Worm (Caenorhabditis elegans): Measurements from ENCODE around the gene shw-3.

Gene shw-3

DNA sequence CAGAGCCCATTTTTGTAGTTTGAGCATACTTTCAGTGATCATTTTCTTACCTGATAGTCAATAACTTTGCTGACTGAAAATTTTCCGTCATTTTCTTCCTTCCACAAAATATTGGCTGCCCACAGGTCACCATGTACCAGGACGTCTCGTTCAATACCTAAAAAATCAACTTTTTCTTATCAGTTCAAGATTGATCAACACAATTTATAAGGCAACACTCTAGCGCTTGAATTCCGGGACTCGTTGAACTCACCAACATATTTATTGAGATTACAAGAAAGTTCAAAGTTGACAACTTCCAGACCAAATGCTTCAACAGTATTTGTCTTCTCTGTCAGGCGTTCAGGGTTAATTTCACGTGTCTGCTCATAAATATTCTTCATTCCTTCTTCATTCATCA lies 53.3 kb downstream of the shw-3 start:
- no peak for TF ChIP-seq ceh-27 (GFP tag; optimal IDR thresholded peaks at IDR 0.05)
- TF ChIP-seq nhr-80 (tag; optimal IDR thresholded peaks at IDR 0.05): peak; percentile 78

DNA sequence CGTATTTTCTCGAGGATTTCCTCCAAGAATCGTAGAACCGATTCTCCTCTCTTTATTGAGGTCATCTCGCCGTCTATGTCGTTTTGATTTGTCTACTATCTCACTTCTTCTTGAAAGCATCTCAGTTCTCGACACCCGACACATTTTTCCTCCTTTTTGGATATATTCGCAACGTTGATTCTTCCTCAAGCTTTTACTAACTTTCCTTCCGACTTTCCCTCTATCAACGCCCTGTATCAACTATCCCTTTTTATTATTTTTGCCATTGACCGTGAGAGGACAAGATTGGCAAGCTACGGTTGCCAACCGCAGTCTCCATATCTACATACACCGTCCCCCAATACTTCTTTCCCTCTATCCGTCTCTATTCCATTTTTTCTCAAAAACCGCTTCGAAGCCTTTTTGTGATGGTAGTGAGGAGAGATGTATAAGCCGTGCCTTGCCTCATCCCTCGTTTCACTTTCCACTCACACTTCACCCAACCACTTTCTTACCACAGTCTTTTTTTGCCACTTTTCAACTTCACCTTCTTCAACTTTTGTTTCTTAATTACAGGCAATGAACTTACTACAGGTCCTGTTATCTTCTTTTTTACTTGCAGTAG lies 57.9 kb downstream of the shw-3 start, which contains the start of gene T16G1.2:
Gene T16G1.2, plus strand, starts transcription at position 554 of the 604 bp plus-strand sequence.
- TF ChIP-seq lin-40 (tag; optimal IDR thresholded peaks at IDR 0.05) (no peak), ztf-18 (tag; optimal IDR thresholded peaks at IDR 0.05) (no peak), him-1 (tag; optimal IDR thresholded peaks at IDR 0.05) (no peak), bed-1 (GFP tag; IDR thresholded peaks at IDR 0.05) (no peak), repo-1 (tag; optimal IDR thresholded peaks at IDR 0.05) (no peak), gei-17 (GFP tag; optimal IDR thresholded peaks at IDR 0.05) (no peak), tbp1 (GFP tag; optimal IDR thresholded peaks at IDR 0.05) (no peak), nfya-2 (GFP tag; IDR thresholded peaks at IDR 0.05) (no peak), sptf-2 (GFP tag; optimal IDR thresholded peaks at IDR 0.05) (no peak), snpc-1.1 (tag; optimal IDR thresholded peaks at IDR 0.05; ENCODE audit: insufficient read depth) (no peak), Y53F4B.3 (GFP tag; IDR thresholded peaks at IDR 0.05) (no peak), nhr-90 (tag; optimal IDR thresholded peaks at IDR 0.05) (no peak), Y79H2A.3 (GFP tag; conservative IDR thresholded peaks at IDR 0.05) (no peak), C06A6.2 (GFP tag; conservative IDR thresholded peaks at IDR 0.05) (no peak), hmg-1.2 (GFP tag; IDR thresholded peaks at IDR 0.05) (no peak), K11D2.4 (GFP tag; IDR thresholded peaks at IDR 0.05) (no peak), ztf-3 (GFP tag; optimal IDR thresholded peaks at IDR 0.05) (no peak), hlh-12 (tag; optimal IDR thresholded peaks at IDR 0.05) (no peak), sea-2 (GFP tag; IDR thresholded peaks at IDR 0.05) (no peak)

DNA sequence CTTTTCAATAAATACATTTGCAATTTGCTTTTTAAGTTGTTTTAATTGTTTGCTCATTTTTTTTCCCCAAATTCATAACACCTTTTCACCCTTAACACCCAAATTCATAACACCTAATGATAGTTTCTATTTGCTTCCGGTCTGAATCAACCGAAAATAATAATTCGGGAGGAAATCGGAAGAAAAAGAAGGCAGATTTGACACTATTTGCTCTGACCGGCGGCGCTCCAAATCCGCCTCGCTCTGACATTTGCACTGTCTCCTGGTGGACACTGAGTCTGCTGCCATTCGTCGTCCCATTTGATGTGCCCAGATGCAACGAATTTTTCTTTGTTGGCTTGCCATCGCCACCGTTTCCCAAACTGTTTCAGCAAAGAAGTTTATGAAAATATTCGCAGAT lies 62.8 kb downstream of the shw-3 start, which contains the start of gene pqn-67:
Gene pqn-67, plus strand, starts transcription at position 301 of the 400 bp plus-strand sequence.
- TF ChIP-seq efl-1 (GFP tag; optimal IDR thresholded peaks at IDR 0.05) (no peak), nfya-2 (GFP tag; IDR thresholded peaks at IDR 0.05) (no peak), ceh-91 (GFP tag; IDR thresholded peaks at IDR 0.05) (no peak), egrh-3 (GFP tag; IDR thresholded peaks at IDR 0.05) (no peak), B0019.2 (GFP tag; conservative IDR thresholded peaks at IDR 0.05) (no peak), dpff-1 (tag; optimal IDR thresholded peaks at IDR 0.05) (no peak), lag-1 (GFP tag; IDR thresholded peaks at IDR 0.05) (no peak), hsf-1 (GFP tag; IDR thresholded peaks at IDR 0.05) (no peak), bed-1 (GFP tag; IDR thresholded peaks at IDR 0.05) (no peak), rcor-1 (GFP tag; IDR thresholded peaks at IDR 0.05) (no peak), F22D6.2 (tag; optimal IDR thresholded peaks at IDR 0.05) (no peak), zfh-2 (GFP tag; conservative IDR thresholded peaks at IDR 0.05) (no peak), ztf-18 (tag; optimal IDR thresholded peaks at IDR 0.05) (no peak)

All from whole organism, young adult.